Worm (Caenorhabditis elegans) whole organism, L1 larva: ENCODE results near the gene fbxl-1.

Experiments used
- C04F5.9 ChIP-seq: sonication (generic microtip); optimal IDR thresholded peaks from 2 replicates; lab custom pipeline; 2016; ENCODE audit warnings: missing genetic modification characterization, missing compliant biosample characterization
- C16A3.4 ChIP-seq: fragments of 150-350 bp; optimal IDR thresholded peaks from 2 replicates; lab custom pipeline; 2014; ENCODE audit warnings: missing biosample characterization, missing genetic modification characterization
- F16B12.6 ChIP-seq: fragments of 150-350 bp; optimal IDR thresholded peaks from 2 replicates; lab custom pipeline; 2014; ENCODE audit warnings: missing biosample characterization, missing genetic modification characterization
- aly-2 ChIP-seq: fragments of 150-350 bp; optimal IDR thresholded peaks from 2 replicates; lab custom pipeline; 2014; ENCODE audit warnings: missing biosample characterization, missing genetic modification characterization
- blmp-1 ChIP-seq: fragments of 150-350 bp; optimal IDR thresholded peaks from 2 replicates; lab custom pipeline; 2014; ENCODE audit warnings: missing biosample characterization, missing genetic modification characterization
- ceh-88 ChIP-seq: fragments of 200-800 bp; sonication (Bioruptor generic); IDR thresholded peaks from 2 replicates; pipeline ENCODE4 v1.3.6; 2022; ENCODE audit warnings: missing genetic modification characterization, missing compliant biosample characterization
- ceh-90 ChIP-seq: sonication (generic microtip); optimal IDR thresholded peaks from 2 replicates; lab custom pipeline; 2016; ENCODE audit warnings: missing genetic modification characterization, missing compliant biosample characterization
- dpl-1 ChIP-seq, 3 experiments: fragments of 150-350 bp in 2 of 3; sonication (generic microtip) in 1 of 3; optimal IDR thresholded peaks; 2 replicates each; lab custom pipeline; 2014 to 2017; ENCODE audit warnings: missing biosample characterization in 3 of 3, missing genetic modification characterization in 3 of 3, missing genetic modification reagents in 3 of 3
- dsc-1 ChIP-seq: sonication (generic microtip); optimal IDR thresholded peaks from 2 replicates; lab custom pipeline; 2016; ENCODE audit warnings: mild to moderate bottlenecking, missing genetic modification characterization, missing compliant biosample characterization
- egl-13 ChIP-seq: sonication (generic microtip); optimal IDR thresholded peaks from 2 replicates; lab custom pipeline; 2016; ENCODE audit warnings: missing genotype, missing genetic modification reagents, missing genetic modification characterization, missing compliant biosample characterization
- egl-27 ChIP-seq, 2 experiments: fragments of 150-350 bp in 1 of 2; sonication (generic microtip); optimal IDR thresholded peaks; 3 replicates each; lab custom pipeline; 2017 to 2018; ENCODE audit warnings: missing biosample characterization in 2 of 2, missing genetic modification characterization in 2 of 2, missing genetic modification reagents in 2 of 2
- elt-2 ChIP-seq: sonication (generic microtip); optimal IDR thresholded peaks from 2 replicates; lab custom pipeline; 2016; ENCODE audit warnings: missing genetic modification characterization, mild to moderate bottlenecking, inconsistent platforms, missing compliant biosample characterization, missing genetic modification reagents
- ets-5 ChIP-seq: fragments of 200-800 bp; sonication (Bioruptor generic); IDR thresholded peaks from 2 replicates; pipeline ENCODE4 v1.3.6; 2022; ENCODE audit warnings: missing genetic modification characterization, missing compliant biosample characterization
- fkh-10 ChIP-seq: sonication (generic microtip); optimal IDR thresholded peaks from 2 replicates; lab custom pipeline; 2017; ENCODE audit warnings: missing biosample characterization, missing genetic modification reagents, missing genetic modification characterization
- fkh-4 ChIP-seq: sonication (generic microtip); optimal IDR thresholded peaks from 2 replicates; lab custom pipeline; 2016; ENCODE audit warnings: missing compliant biosample characterization, missing genetic modification characterization, borderline replicate concordance
- hlh-4 ChIP-seq: sonication (generic microtip); optimal IDR thresholded peaks from 2 replicates; lab custom pipeline; 2016; ENCODE audit warnings: mild to moderate bottlenecking, missing genetic modification characterization, missing compliant biosample characterization
- irx-1 ChIP-seq: sonication (generic microtip); optimal IDR thresholded peaks from 2 replicates; lab custom pipeline; 2016; ENCODE audit warnings: missing genetic modification characterization, missing compliant biosample characterization
- isw-1 ChIP-seq: fragments of 200-800 bp; sonication (Bioruptor generic); IDR thresholded peaks from 2 replicates; pipeline ENCODE4 v1.3.6; 2022; ENCODE audit warnings: missing genetic modification characterization, missing compliant biosample characterization
- jun-1 ChIP-seq: fragments of 150-350 bp; optimal IDR thresholded peaks from 2 replicates; lab custom pipeline; 2014; ENCODE audit warnings: missing biosample characterization, missing genetic modification reagents, missing genetic modification characterization
- lin-14 ChIP-seq: fragments of 200-800 bp; sonication (Bioruptor generic); optimal IDR thresholded peaks from 2 replicates; lab custom pipeline; 2018; ENCODE audit warnings: mild to moderate bottlenecking, missing genetic modification characterization, moderate library complexity, missing compliant biosample characterization
- lin-15B ChIP-seq: fragments of 150-350 bp; sonication (generic microtip); optimal IDR thresholded peaks from 3 replicates; lab custom pipeline; 2014; ENCODE audit warnings: missing biosample characterization, missing genetic modification characterization
- lin-39 ChIP-seq: fragments of 150-350 bp; optimal IDR thresholded peaks from 2 replicates; lab custom pipeline; 2014; ENCODE audit warnings: missing biosample characterization, missing genetic modification reagents, missing genetic modification characterization
- lsy-2 ChIP-seq, 2 experiments: fragments of 150-350 bp; optimal IDR thresholded peaks; 2 replicates each; lab custom pipeline; 2014; ENCODE audit warnings: missing biosample characterization in 2 of 2, missing genetic modification characterization in 2 of 2
- mab-9 ChIP-seq: fragments of 200-800 bp; sonication (Bioruptor generic); IDR thresholded peaks from 2 replicates; pipeline ENCODE4 v1.3.6; 2022; ENCODE audit warnings: missing genetic modification reagents, missing genetic modification characterization, missing compliant biosample characterization
- mdl-1 ChIP-seq, 2 experiments: fragments of 150-350 bp; optimal IDR thresholded peaks; 2 replicates each; lab custom pipeline; 2014 to 2017; ENCODE audit warnings: missing biosample characterization in 2 of 2, missing genetic modification characterization in 2 of 2, inconsistent platforms in 1 of 2
- mef-2 ChIP-seq: fragments of 150-350 bp; optimal IDR thresholded peaks from 2 replicates; lab custom pipeline; 2014; ENCODE audit warnings: missing biosample characterization, missing genetic modification characterization
- nhr-11 ChIP-seq: fragments of 150-350 bp; optimal IDR thresholded peaks from 2 replicates; lab custom pipeline; 2014; ENCODE audit warnings: missing biosample characterization, missing genetic modification characterization
- nhr-19 ChIP-seq: fragments of 200-800 bp; sonication (Bioruptor generic); conservative IDR thresholded peaks from 2 replicates; pipeline ENCODE4 v1.3.6; 2022; ENCODE audit warnings: missing genetic modification characterization, missing compliant biosample characterization
- nhr-20 ChIP-seq: sonication (generic microtip); optimal IDR thresholded peaks from 2 replicates; lab custom pipeline; 2016; ENCODE audit warnings: mild to moderate bottlenecking, missing genetic modification characterization, missing compliant biosample characterization
- nhr-237 ChIP-seq: fragments of 150-350 bp; optimal IDR thresholded peaks from 2 replicates; lab custom pipeline; 2014; ENCODE audit warnings: missing biosample characterization, missing genetic modification characterization
- nhr-47 ChIP-seq: sonication (generic microtip); optimal IDR thresholded peaks from 2 replicates; lab custom pipeline; 2016; ENCODE audit warnings: mild to moderate bottlenecking, missing genetic modification characterization, moderate library complexity, missing compliant biosample characterization
- nhr-76 ChIP-seq: sonication (generic microtip); optimal IDR thresholded peaks from 2 replicates; lab custom pipeline; 2017; ENCODE audit warnings: missing biosample characterization, missing genetic modification characterization
- nhr-84 ChIP-seq: sonication (generic microtip); optimal IDR thresholded peaks from 2 replicates; lab custom pipeline; 2017; ENCODE audit warnings: missing biosample characterization, missing genetic modification characterization
- nhr-90 ChIP-seq: sonication (generic microtip); optimal IDR thresholded peaks from 2 replicates; lab custom pipeline; 2016; ENCODE audit warnings: mild to moderate bottlenecking, missing genetic modification characterization, missing compliant biosample characterization; ENCODE audit not compliant: poor library complexity
- rnt-1 ChIP-seq: sonication (generic microtip); optimal IDR thresholded peaks from 2 replicates; lab custom pipeline; 2016; ENCODE audit warnings: mild to moderate bottlenecking, missing genetic modification characterization, moderate library complexity, missing compliant biosample characterization
- snpc-4 ChIP-seq: fragments of 150-350 bp; optimal IDR thresholded peaks from 2 replicates; lab custom pipeline; 2014; ENCODE audit warnings: missing biosample characterization, missing genetic modification characterization
- snu-23 ChIP-seq: sonication (generic microtip); optimal IDR thresholded peaks from 2 replicates; lab custom pipeline; 2016; ENCODE audit warnings: missing genetic modification characterization, missing compliant biosample characterization
- sox-4 ChIP-seq: sonication (generic microtip); optimal IDR thresholded peaks from 2 replicates; lab custom pipeline; 2016; ENCODE audit warnings: missing genetic modification characterization, missing compliant biosample characterization
- sptf-1 ChIP-seq: fragments of 150-350 bp; optimal IDR thresholded peaks from 2 replicates; lab custom pipeline; 2014; ENCODE audit warnings: missing biosample characterization, missing genetic modification characterization
- unc-130 ChIP-seq: fragments of 150-350 bp; optimal IDR thresholded peaks from 2 replicates; lab custom pipeline; 2017; ENCODE audit warnings: missing biosample characterization, missing genetic modification characterization, inconsistent platforms
- unc-62 ChIP-seq: fragments of 150-350 bp; optimal IDR thresholded peaks from 2 replicates; lab custom pipeline; 2014; ENCODE audit warnings: missing biosample characterization, missing genetic modification reagents, missing genetic modification characterization
- unc-98 ChIP-seq: fragments of 200-800 bp; sonication (Bioruptor generic); IDR thresholded peaks from 2 replicates; pipeline ENCODE4 v1.3.6; 2022; ENCODE audit warnings: missing genetic modification characterization, missing compliant biosample characterization
- vab-15 ChIP-seq: sonication (generic microtip); optimal IDR thresholded peaks from 2 replicates; lab custom pipeline; 2017; ENCODE audit warnings: missing genotype, mild to moderate bottlenecking, missing genetic modification characterization, missing compliant biosample characterization
- xbp-1 ChIP-seq: sonication (generic microtip); optimal IDR thresholded peaks from 2 replicates; lab custom pipeline; 2016; ENCODE audit warnings: missing genetic modification characterization, missing compliant biosample characterization
- zip-4 ChIP-seq: fragments of 200-800 bp; sonication (Bioruptor generic); optimal IDR thresholded peaks from 2 replicates; lab custom pipeline; 2018; ENCODE audit warnings: mild to moderate bottlenecking, missing genetic modification characterization, moderate library complexity, missing compliant biosample characterization
- ztf-11 ChIP-seq, 2 experiments: sonication (generic microtip); optimal IDR thresholded peaks; 2 replicates each; lab custom pipeline; 2016 to 2017; ENCODE audit warnings: missing genetic modification characterization in 2 of 2, missing biosample characterization in 1 of 2, missing compliant biosample characterization in 1 of 2

The fbxl-1 gene

ce11 chrIII:8247051-8247450 is 19.4 kb downstream of the fbxl-1 start, which contains the start of gene C02F5.13:
C02F5.13 (plus strand) TSS chrIII:8247351.
- TF ChIP-seq F16B12.6 (tag; lab: Kevin White, UChicago): no peak
- TF ChIP-seq lin-39 (tag; lab: Kevin White, UChicago): no peak
- no peak for TF ChIP-seq elt-2 (tag; lab: Kevin White, UChicago)
- TF ChIP-seq rnt-1: no peak
- TF ChIP-seq nhr-47 (tag; lab: Kevin White, UChicago): no peak
- no peak for TF ChIP-seq sox-4 (tag; lab: Kevin White, UChicago)
- TF ChIP-seq mab-9 (GFP tag; lab: Robert Waterston, UW): no peak
- TF ChIP-seq hlh-4 (tag; lab: Kevin White, UChicago): no peak
- TF ChIP-seq xbp-1: no peak

- TF ChIP-seq sptf-1 (no peak), C16A3.4 (tag; lab: Kevin White, UChicago) (no peak), nhr-11 (tag; lab: Kevin White, UChicago) (no peak), lsy-2 (tag; optimal IDR thresholded peaks at IDR 0.05; lab: Kevin White, UChicago) (no peak), snpc-4 (tag; lab: Kevin White, UChicago) (no peak), zip-4 (GFP tag; lab: Kevin White, UChicago) (no peak), mef-2 (tag; lab: Kevin White, UChicago) (no peak), nhr-237 (no peak), nhr-90 (tag; lab: Kevin White, UChicago) (no peak), irx-1 (tag; lab: Kevin White, UChicago) (no peak), unc-98 (GFP tag; lab: Robert Waterston, UW) (no peak), isw-1 (GFP tag; lab: Robert Waterston, UW) (no peak)
Measured at ce11 chrIII:8249381-8249780, 21.8 kb downstream of the fbxl-1 start, which contains the start of the genes C02F5.10 and C02F5.2. C02F5.10 (minus strand) TSS chrIII:8249481. C02F5.2 (plus strand) TSS chrIII:8249619.

DNA sequence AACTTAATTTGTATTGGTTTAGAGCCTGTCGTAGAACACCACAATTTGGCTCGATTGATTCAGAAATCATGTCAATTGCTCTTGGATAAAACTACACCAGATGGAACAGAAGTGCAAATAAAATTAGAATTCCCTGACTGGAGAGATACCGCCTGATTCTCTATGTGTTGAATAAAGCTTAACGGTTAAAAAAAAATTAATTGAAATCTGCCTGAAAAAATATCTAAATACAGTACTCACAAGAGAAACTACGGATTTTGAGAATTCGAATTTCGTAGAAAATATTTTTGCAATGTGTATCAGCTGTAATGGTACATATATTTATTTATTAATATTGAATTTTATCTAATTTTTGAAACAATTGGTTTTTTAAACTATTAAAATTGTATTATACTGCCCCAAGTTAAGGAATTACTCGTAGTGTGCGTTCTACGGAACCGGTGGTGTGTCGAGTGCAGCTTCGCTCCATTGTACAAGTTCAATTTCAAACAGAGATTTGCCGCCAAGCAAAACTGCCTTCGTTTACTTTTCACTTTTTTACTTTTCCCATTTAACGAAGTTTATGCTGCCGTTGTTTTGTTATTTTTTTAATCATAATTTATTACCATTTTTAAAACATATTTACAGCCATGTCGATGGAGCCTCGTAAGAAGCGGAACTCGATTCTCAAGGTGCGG is 22.5 kb downstream of the fbxl-1 start, which contains the start of gene knl-1:
Gene knl-1 (plus strand): TSS at position 626 of the 677 bp plus-strand sequence.
- TF ChIP-seq snpc-4 (tag; lab: Kevin White, UChicago): no peak
- TF ChIP-seq ceh-90 (tag; lab: Kevin White, UChicago): no peak
- peak; percentile 2 for TF ChIP-seq nhr-237
- no peak for TF ChIP-seq dsc-1 (tag; lab: Kevin White, UChicago)
- no peak for TF ChIP-seq nhr-19 (GFP tag; lab: Robert Waterston, UW)
- TF ChIP-seq fkh-10 (GFP tag; lab: Kevin White, UChicago): no peak
- no peak for TF ChIP-seq mdl-1 (tag; optimal IDR thresholded peaks at IDR 0.05; lab: Kevin White, UChicago)
- peak; percentile 80 to 89 (median 81) for TF ChIP-seq dpl-1 (GFP tag; optimal IDR thresholded peaks at IDR 0.05; lab: Kevin White, UChicago)
- no peak for TF ChIP-seq ztf-11 (tag; optimal IDR thresholded peaks at IDR 0.05; lab: Kevin White, UChicago)
- no peak for TF ChIP-seq nhr-84 (tag; lab: Kevin White, UChicago)
- TF ChIP-seq xbp-1: peak; percentile 22
- TF ChIP-seq C16A3.4 (tag; lab: Kevin White, UChicago): peak; percentile 82
- TF ChIP-seq lin-15B: peak; percentile 74
- TF ChIP-seq unc-62: no peak
- TF ChIP-seq lin-14 (GFP tag; lab: Kevin White, UChicago): peak; percentile 46
- TF ChIP-seq nhr-76: no peak
- TF ChIP-seq jun-1 (tag; lab: Kevin White, UChicago): no peak
- TF ChIP-seq lin-39 (tag; lab: Kevin White, UChicago): no peak
- no peak for TF ChIP-seq C04F5.9 (tag; lab: Kevin White, UChicago)
- peak; percentile 72 for TF ChIP-seq blmp-1
- TF ChIP-seq ets-5 (GFP tag; lab: Robert Waterston, UW): no peak
- no peak for TF ChIP-seq nhr-47 (tag; lab: Kevin White, UChicago)
- TF ChIP-seq nhr-20 (tag; lab: Kevin White, UChicago): peak; percentile 27
- TF ChIP-seq vab-15 (tag; lab: Kevin White, UChicago): peak; percentile 17
- TF ChIP-seq ceh-88 (GFP tag; lab: Robert Waterston, UW): no peak
- TF ChIP-seq egl-13 (tag; lab: Kevin White, UChicago): no peak
- TF ChIP-seq isw-1 (GFP tag; lab: Robert Waterston, UW): no peak; the same call in 1 of the 2 replicates
- no peak for TF ChIP-seq mab-9 (GFP tag; lab: Robert Waterston, UW)
- TF ChIP-seq elt-2 (tag; lab: Kevin White, UChicago): no peak
- TF ChIP-seq sptf-1: no peak
- TF ChIP-seq egl-27 (tag; optimal IDR thresholded peaks at IDR 0.05; lab: Kevin White, UChicago): no peak
- TF ChIP-seq aly-2 (tag; lab: Kevin White, UChicago): no peak
- TF ChIP-seq unc-130 (tag; lab: Kevin White, UChicago): no peak
- peak; percentile 50 for TF ChIP-seq snu-23
- peak; percentile 65 for TF ChIP-seq rnt-1
- TF ChIP-seq fkh-4 (tag; lab: Kevin White, UChicago): peak; percentile 5
